1 fruit fly cellular context compared by ENCODE assay signal in the genomic region with DNA sequence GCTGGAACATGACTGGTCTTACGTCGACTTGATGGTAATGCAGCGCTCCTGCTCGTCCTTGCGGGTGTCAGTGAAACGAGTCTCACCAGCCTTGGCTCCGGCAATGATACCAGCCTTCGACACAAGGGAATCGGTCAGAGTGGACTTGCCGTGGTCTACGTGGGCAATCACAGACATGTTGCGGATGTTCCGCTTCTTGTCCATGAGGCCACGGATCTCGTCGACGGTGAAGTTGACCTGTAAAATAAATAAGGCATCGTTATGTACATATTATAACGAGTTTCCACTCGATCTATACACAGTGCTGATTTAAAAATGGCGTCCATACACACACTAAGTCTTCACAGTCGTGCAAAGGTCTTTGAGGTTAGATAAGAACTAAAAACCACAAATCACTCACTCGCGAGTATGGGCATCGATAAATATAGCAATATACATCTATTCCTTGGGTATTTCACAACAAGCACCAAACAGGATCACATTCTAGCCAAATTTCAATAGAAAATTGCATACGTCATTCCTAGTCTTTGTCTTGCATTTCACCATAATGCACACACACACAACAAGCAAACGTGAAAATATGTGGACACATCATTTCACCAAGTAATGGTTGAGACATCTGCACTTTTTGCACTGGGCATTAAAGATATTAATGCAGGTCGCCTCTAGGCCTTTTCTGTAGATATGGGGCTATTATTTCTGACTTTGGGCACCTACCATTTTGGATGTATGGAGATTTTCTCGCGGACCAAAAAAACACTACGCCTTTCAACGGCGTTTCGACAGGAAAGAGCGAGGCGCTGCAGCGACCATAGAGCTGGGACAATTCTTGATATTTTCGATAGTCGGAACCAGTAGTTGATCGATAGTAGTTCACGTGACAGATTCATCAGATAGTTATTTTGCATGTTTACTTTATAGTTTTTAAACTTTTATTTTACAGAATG.
A peak's percentile ranks its signal among the peaks of the same experiment; 100 is the strongest.
TF ChIP-seq lines count a peak whose summit lies in the region.

A gene (minus strand): TSS at position 843 of the 947 bp plus-strand sequence.

TF ChIP-seq in whole organism, embryonic, 481 proteins besides CTCF, POLR2A, EP300 and RAD21 (continued from another document):
- TF ChIP-seq btn (GFP tag; optimal IDR thresholded peaks at IDR 0.05; lab: Kevin White, UChicago) = peak; percentile 37
- peak; percentile 70 for TF ChIP-seq CG10267 (tag; optimal IDR thresholded peaks at IDR 0.05; lab: Kevin White, UChicago)
- TF ChIP-seq CG5180 (GFP tag; optimal IDR thresholded peaks at IDR 0.05; lab: Kevin White, UChicago) = peak; percentile 64
- TF ChIP-seq CG7786 (GFP tag; optimal IDR thresholded peaks at IDR 0.05; lab: Kevin White, UChicago) = peak; percentile 60
- TF ChIP-seq Dfd (GFP tag; optimal IDR thresholded peaks at IDR 0.05; lab: Kevin White, UChicago) = no peak
- no peak; the same call in 2 of the 3 replicates for TF ChIP-seq CG3726 (GFP tag; IDR thresholded peaks at IDR 0.05; lab: Robert Waterston, UW)
- TF ChIP-seq CG16863 (GFP tag; optimal IDR thresholded peaks at IDR 0.05; lab: Kevin White, UChicago) = peak; percentile 48
- peak; percentile 47 for TF ChIP-seq eyg (GFP tag; optimal IDR thresholded peaks at IDR 0.05; lab: Kevin White, UChicago)
- no peak for TF ChIP-seq CG3838 (GFP tag; optimal IDR thresholded peaks at IDR 0.05; lab: Kevin White, UChicago)
- no peak for TF ChIP-seq cad (GFP tag; optimal IDR thresholded peaks at IDR 0.05; lab: Kevin White, UChicago)
- no peak; the same call in 1 of the 2 replicates for TF ChIP-seq CG6272 (GFP tag; IDR thresholded peaks at IDR 0.05; lab: Robert Waterston, UW)
- peak; percentile 65 for TF ChIP-seq CG14710 (tag; optimal IDR thresholded peaks at IDR 0.05; lab: Kevin White, UChicago)
- no peak for TF ChIP-seq sc (optimal IDR thresholded peaks at IDR 0.05; lab: Kevin White, UChicago)
- TF ChIP-seq sc (GFP tag; optimal IDR thresholded peaks at IDR 0.05; lab: Kevin White, UChicago) = peak; percentile 54
- peak; percentile 68 for TF ChIP-seq CG18011 (GFP tag; optimal IDR thresholded peaks at IDR 0.05; lab: Kevin White, UChicago)
- TF ChIP-seq sr (GFP tag; IDR thresholded peaks at IDR 0.05; lab: Robert Waterston, UW) = no peak; the same call in 1 of the 3 replicates
- no peak for TF ChIP-seq Trl (optimal IDR thresholded peaks at IDR 0.05; lab: Kevin White, UChicago)
- peak; percentile 81 for TF ChIP-seq Trl (GFP tag; optimal IDR thresholded peaks at IDR 0.05; lab: Kevin White, UChicago)
- TF ChIP-seq tap (tag; optimal IDR thresholded peaks at IDR 0.05; lab: Kevin White, UChicago) = peak; percentile 54
- peak; percentile 91 for TF ChIP-seq sens (GFP tag; lab: Kevin White, UChicago)
- TF ChIP-seq HLH3B (GFP tag; IDR thresholded peaks at IDR 0.05; lab: Robert Waterston, UW) = peak; percentile 80; the same call in 1 of the 2 replicates
- TF ChIP-seq ase (GFP tag; IDR thresholded peaks at IDR 0.05; lab: Robert Waterston, UW) = no peak; the same call in 2 of the 3 replicates
- TF ChIP-seq ab (GFP tag; optimal IDR thresholded peaks at IDR 0.05; lab: Kevin White, UChicago) = no peak
- TF ChIP-seq ssp (GFP tag; IDR thresholded peaks at IDR 0.05; lab: Robert Waterston, UW) = no peak
- TF ChIP-seq stc (GFP tag; IDR thresholded peaks at IDR 0.05; lab: Robert Waterston, UW) = 0 out of 2 replicates have a peak, but pooled peaks have one; percentile 36
- no peak for TF ChIP-seq br (optimal IDR thresholded peaks at IDR 0.05; lab: Kevin White, UChicago)
- peak; percentile 72 for TF ChIP-seq CG2678 (tag; optimal IDR thresholded peaks at IDR 0.05; lab: Kevin White, UChicago)
- peak; percentile 84 for TF ChIP-seq CG13894 (tag; optimal IDR thresholded peaks at IDR 0.05; lab: Kevin White, UChicago)
- no peak; the same call in 1 of the 2 replicates for TF ChIP-seq al (GFP tag; IDR thresholded peaks at IDR 0.05; lab: Robert Waterston, UW)
- TF ChIP-seq CG12219 (GFP tag; optimal IDR thresholded peaks at IDR 0.05; lab: Kevin White, UChicago) = peak; percentile 73
- peak; percentile 66 for TF ChIP-seq trem (tag; optimal IDR thresholded peaks at IDR 0.05; lab: Kevin White, UChicago)
- TF ChIP-seq Jarid2 (GFP tag; optimal IDR thresholded peaks at IDR 0.05; lab: Kevin White, UChicago) = peak; percentile 77
- TF ChIP-seq unpg (GFP tag; optimal IDR thresholded peaks at IDR 0.05; lab: Kevin White, UChicago) = peak; percentile 79
- no peak; the same call in 1 of the 3 replicates for TF ChIP-seq so (GFP tag; IDR thresholded peaks at IDR 0.05; lab: Robert Waterston, UW)
- TF ChIP-seq fru (optimal IDR thresholded peaks at IDR 0.05; lab: Kevin White, UChicago) = no peak
- TF ChIP-seq Sox100B (GFP tag; optimal IDR thresholded peaks at IDR 0.05; lab: Kevin White, UChicago) = peak; percentile 76
- TF ChIP-seq gsb (GFP tag; IDR thresholded peaks at IDR 0.05; lab: Robert Waterston, UW) = 0 out of 2 replicates have a peak, but pooled peaks have one; percentile 60
- TF ChIP-seq CG13424 (tag; optimal IDR thresholded peaks at IDR 0.05; lab: Kevin White, UChicago) = peak; percentile 46
- peak; percentile 83; the same call in 1 of the 2 replicates for TF ChIP-seq Rfx (GFP tag; IDR thresholded peaks at IDR 0.05; lab: Robert Waterston, UW)
- TF ChIP-seq CG7556 (GFP tag; optimal IDR thresholded peaks at IDR 0.05; lab: Kevin White, UChicago) = peak; percentile 29
TF ChIP-seq in whole organism, embryonic: peak in this region for 377.
